Fruit fly (Drosophila melanogaster): Measurements from ENCODE around the gene CG34295.

DNA sequence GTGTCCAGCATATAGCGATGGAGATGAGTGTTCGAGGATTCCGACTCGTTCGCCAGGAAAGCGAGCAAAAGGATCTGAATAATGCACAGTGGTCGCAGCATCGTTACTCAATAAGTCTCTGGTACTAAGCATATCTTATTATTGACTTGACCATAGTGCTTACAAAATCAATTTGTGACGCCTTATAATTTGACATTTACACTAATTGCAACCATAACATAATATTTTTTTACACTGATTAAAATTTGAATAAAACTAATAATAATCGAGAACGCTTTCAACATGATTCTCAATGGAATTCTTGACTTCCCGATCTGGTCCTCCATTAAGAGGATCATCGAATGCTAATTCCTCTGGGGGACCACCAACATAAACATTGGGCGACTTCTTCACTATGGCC, 32.5 kb upstream of the CG34295 start, which contains the start of gene CG9997:
- TF ChIP-seq fd96Ca (GFP tag; IDR thresholded peaks at IDR 0.05) (no peak), CG34367 (tag; optimal IDR thresholded peaks at IDR 0.05) (no peak), Pif1A (GFP tag; optimal IDR thresholded peaks at IDR 0.05) (no peak), EcR (GFP tag; optimal IDR thresholded peaks at IDR 0.05) (no peak), Pif1B (GFP tag; optimal IDR thresholded peaks at IDR 0.05) (no peak)
